Fruit fly (Drosophila melanogaster): Measurements from ENCODE around the gene NijA.

NijA gene

DNA sequence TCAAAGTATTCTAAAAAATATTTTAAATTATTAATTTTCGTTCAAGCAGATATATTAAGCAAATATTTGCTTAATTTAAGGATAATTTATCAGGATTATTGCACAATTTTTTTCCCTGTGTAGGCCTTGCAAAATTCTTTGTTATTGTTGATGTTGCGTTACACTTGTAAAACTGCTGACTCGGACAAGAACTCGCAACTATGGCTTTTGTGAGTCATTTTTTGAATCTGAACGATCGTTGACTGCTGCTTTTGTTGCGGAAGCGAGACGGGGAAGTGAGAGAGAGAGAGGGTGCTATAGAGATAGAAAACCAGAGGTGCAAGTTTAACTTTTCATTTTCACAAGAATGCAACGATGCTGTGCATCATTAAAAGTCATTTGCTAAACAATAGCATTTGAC is 44.2 kb downstream of the NijA start:
- no peak for TF ChIP-seq CG8281 (tag; optimal IDR thresholded peaks at IDR 0.05)

DNA sequence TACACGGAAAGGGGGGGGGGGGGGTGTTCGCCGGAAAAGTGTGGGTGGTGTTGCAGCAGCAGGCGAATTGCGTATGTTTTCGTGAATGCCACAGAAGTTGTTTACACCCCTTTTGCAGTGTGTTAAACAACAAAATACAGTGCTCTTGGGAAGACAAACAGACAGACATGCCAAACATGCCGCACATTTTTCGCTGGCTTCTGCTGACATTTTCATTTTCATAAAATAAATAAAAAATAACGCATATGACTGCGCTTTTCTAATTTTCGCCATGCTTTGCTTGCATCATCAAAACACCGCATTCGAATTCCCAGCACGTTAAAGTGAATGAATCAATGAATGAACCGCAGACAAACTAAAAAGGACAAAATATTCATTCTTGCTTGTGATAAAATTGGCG is 45.4 kb downstream of the NijA start:
- TF ChIP-seq Gsc (GFP tag; IDR thresholded peaks at IDR 0.05) (no peak), lola (GFP tag; optimal IDR thresholded peaks at IDR 0.05) (no peak), CG18262 (tag; optimal IDR thresholded peaks at IDR 0.05) (no peak), CG10431 (GFP tag; optimal IDR thresholded peaks at IDR 0.05) (no peak), zfh2 (GFP tag; optimal IDR thresholded peaks at IDR 0.05) (no peak), CG34376 (GFP tag; optimal IDR thresholded peaks at IDR 0.05) (no peak), sr (GFP tag; IDR thresholded peaks at IDR 0.05) (peak; percentile 52; the same call in 1 of the 3 replicates), CG15601 (tag; optimal IDR thresholded peaks at IDR 0.05) (no peak), CG2199 (GFP tag; IDR thresholded peaks at IDR 0.05) (0 out of 3 replicates have a peak, but pooled peaks have one; percentile 28)

DNA sequence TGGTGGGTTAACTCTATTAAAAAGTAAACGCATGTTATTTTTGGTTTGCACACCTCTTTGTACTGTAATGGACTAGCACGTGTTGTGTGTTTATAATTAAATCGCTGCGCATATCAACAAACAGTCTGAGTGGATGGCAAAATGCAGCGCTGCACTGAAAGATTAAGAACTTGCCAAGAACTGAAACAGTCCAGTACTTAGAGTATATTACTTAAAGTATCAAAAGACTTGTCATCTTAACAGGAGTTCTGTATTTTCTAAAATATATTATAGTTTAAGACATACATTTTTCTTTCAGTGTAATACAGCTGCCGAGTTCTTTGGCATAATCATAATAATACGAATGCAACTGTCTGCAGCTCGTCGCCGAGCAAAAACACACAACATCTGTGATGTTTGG is 48.2 kb downstream of the NijA start:
- TF ChIP-seq CG2678 (tag; optimal IDR thresholded peaks at IDR 0.05): no peak
- no peak for TF ChIP-seq Ets97D (GFP tag; optimal IDR thresholded peaks at IDR 0.05)
- TF ChIP-seq gro (GFP tag; optimal IDR thresholded peaks at IDR 0.05): no peak
- TF ChIP-seq CG2875 (GFP tag; optimal IDR thresholded peaks at IDR 0.05): no peak
- TF ChIP-seq CG11093 (GFP tag; IDR thresholded peaks at IDR 0.05): 0 out of 3 replicates have a peak, but pooled peaks have one; percentile 13
- no peak for TF ChIP-seq bbx (GFP tag; IDR thresholded peaks at IDR 0.05; ENCODE audit: partially characterized antibody)
- peak in 1 of 2 experiments; percentile 53 for TF ChIP-seq bsh (GFP tag; optimal IDR thresholded peaks at IDR 0.05)
- no peak for TF ChIP-seq pnt (GFP tag; optimal IDR thresholded peaks at IDR 0.05)
- no peak for TF ChIP-seq hbn (GFP tag; IDR thresholded peaks at IDR 0.05; ENCODE audit: partially characterized antibody)
- no peak for TF ChIP-seq Vsx1 (GFP tag; optimal IDR thresholded peaks at IDR 0.05)
- TF ChIP-seq lilli (GFP tag; optimal IDR thresholded peaks at IDR 0.05): no peak
- no peak for TF ChIP-seq CG3163 (GFP tag; optimal IDR thresholded peaks at IDR 0.05)
- peak; percentile 4 for TF ChIP-seq CG9727 (GFP tag; optimal IDR thresholded peaks at IDR 0.05)
- TF ChIP-seq dm (GFP tag; optimal IDR thresholded peaks at IDR 0.05): no peak
- TF ChIP-seq gcm (GFP tag; optimal IDR thresholded peaks at IDR 0.05): no peak
- TF ChIP-seq Optix (GFP tag; IDR thresholded peaks at IDR 0.05): no peak
- no peak for TF ChIP-seq Gsc (GFP tag; IDR thresholded peaks at IDR 0.05)
- TF ChIP-seq CG32767 (GFP tag; IDR thresholded peaks at IDR 0.05): no peak
- TF ChIP-seq NC2α (GFP tag; optimal IDR thresholded peaks at IDR 0.05): no peak
- TF ChIP-seq fd96Cb (tag; optimal IDR thresholded peaks at IDR 0.05): no peak
- TF ChIP-seq sr (GFP tag; IDR thresholded peaks at IDR 0.05): no peak
- no peak for TF ChIP-seq prd (optimal IDR thresholded peaks at IDR 0.05)
- TF ChIP-seq prd (GFP tag; IDR thresholded peaks at IDR 0.05): peak; percentile 24; the same call in 1 of the 3 replicates
- TF ChIP-seq fru (optimal IDR thresholded peaks at IDR 0.05): no peak
- no peak for TF ChIP-seq NfI (GFP tag; optimal IDR thresholded peaks at IDR 0.05)
- TF ChIP-seq wor (GFP tag; IDR thresholded peaks at IDR 0.05): no peak
- peak; percentile 31 for TF ChIP-seq dmrt11E (tag; optimal IDR thresholded peaks at IDR 0.05)
- TF ChIP-seq B-H1 (GFP tag; IDR thresholded peaks at IDR 0.05): no peak
- TF ChIP-seq CG7839 (tag; optimal IDR thresholded peaks at IDR 0.05): peak; percentile 6
- TF ChIP-seq zen (tag; optimal IDR thresholded peaks at IDR 0.05): no peak
- TF ChIP-seq sna (GFP tag; IDR thresholded peaks at IDR 0.05; ENCODE audit: partially characterized antibody): no peak
- TF ChIP-seq ham (GFP tag; IDR thresholded peaks at IDR 0.05): no peak
- TF ChIP-seq phol (tag; optimal IDR thresholded peaks at IDR 0.05): peak; percentile 9
- no peak for TF ChIP-seq Max (GFP tag; optimal IDR thresholded peaks at IDR 0.05)
- no peak for TF ChIP-seq CG17186 (GFP tag; optimal IDR thresholded peaks at IDR 0.05)
- no peak for TF ChIP-seq CG13287 (GFP tag; IDR thresholded peaks at IDR 0.05; ENCODE audit: partially characterized antibody)
- no peak for TF ChIP-seq Dek (tag; optimal IDR thresholded peaks at IDR 0.05)
- TF ChIP-seq Bteb2 (GFP tag; optimal IDR thresholded peaks at IDR 0.05): no peak
- TF ChIP-seq chif (GFP tag; optimal IDR thresholded peaks at IDR 0.05): peak in 1 of 2 experiments; percentile 9
- TF ChIP-seq CG10959 (GFP tag; IDR thresholded peaks at IDR 0.05): no peak
